Worm (Caenorhabditis elegans) whole organism, early embryonic: ENCODE measurements around the gene F14H3.3.

Experiments
- B0310.2 ChIP-seq: sonication (generic microtip); optimal IDR thresholded peaks from 2 replicates; lab custom pipeline; 2016; ENCODE audit warnings: mild to moderate bottlenecking, missing genetic modification characterization, missing compliant biosample characterization
- F13C5.2 ChIP-seq: sonication (generic microtip); optimal IDR thresholded peaks from 2 replicates; lab custom pipeline; 2017; ENCODE audit warnings: mild to moderate bottlenecking, missing genetic modification characterization, inconsistent platforms, missing compliant biosample characterization
- aly-1 ChIP-seq: sonication (generic microtip); optimal IDR thresholded peaks from 2 replicates; lab custom pipeline; 2016; ENCODE audit warnings: missing genetic modification characterization, missing compliant biosample characterization
- ama-1 ChIP-seq: fragments of 150-350 bp; optimal IDR thresholded peaks from 2 replicates; lab custom pipeline; 2014
- ceh-13 ChIP-seq: fragments of 200-800 bp; sonication (Bioruptor generic); optimal IDR thresholded peaks from 2 replicates; lab custom pipeline; 2018; ENCODE audit warnings: mild to moderate bottlenecking, missing genetic modification characterization, missing compliant biosample characterization
- ceh-36 ChIP-seq: sonication (generic microtip); optimal IDR thresholded peaks from 2 replicates; lab custom pipeline; 2016; ENCODE audit warnings: missing genetic modification characterization, inconsistent platforms, missing compliant biosample characterization
- ets-7 ChIP-seq: sonication (generic microtip); optimal IDR thresholded peaks from 2 replicates; lab custom pipeline; 2016; ENCODE audit warnings: missing genotype, missing genetic modification characterization, missing compliant biosample characterization
- flt-1 ChIP-seq: fragments of 200-800 bp; sonication (Bioruptor generic); IDR thresholded peaks from 2 replicates; pipeline ENCODE4 v1.3.6; 2022; ENCODE audit warnings: missing genetic modification characterization, missing compliant biosample characterization
- hmbx-1 ChIP-seq: sonication (generic microtip); optimal IDR thresholded peaks from 2 replicates; lab custom pipeline; 2016; ENCODE audit warnings: mild to moderate bottlenecking, missing genetic modification characterization, missing compliant biosample characterization
- hmg-4 ChIP-seq: fragments of 200-800 bp; sonication (Bioruptor generic); optimal IDR thresholded peaks from 2 replicates; lab custom pipeline; 2018; ENCODE audit warnings: mild to moderate bottlenecking, missing genetic modification characterization, missing compliant biosample characterization
- hnd-1 ChIP-seq: sonication (generic microtip); optimal IDR thresholded peaks from 2 replicates; lab custom pipeline; 2016; ENCODE audit warnings: missing genetic modification characterization, missing compliant biosample characterization
- pes-1 ChIP-seq: fragments of 200-800 bp; sonication (Bioruptor generic); IDR thresholded peaks from 2 replicates; pipeline ENCODE4 v1.3.6; 2022; ENCODE audit warnings: missing genetic modification reagents, missing genetic modification characterization, missing compliant biosample characterization
- scrt-1 ChIP-seq: fragments of 200-800 bp; sonication (Bioruptor generic); IDR thresholded peaks from 2 replicates; pipeline ENCODE4 v1.3.6; 2022; ENCODE audit warnings: missing genetic modification characterization, missing compliant biosample characterization
- sea-1 ChIP-seq: fragments of 200-800 bp; sonication (Bioruptor generic); conservative IDR thresholded peaks from 2 replicates; pipeline ENCODE4 v1.3.6; 2022; ENCODE audit warnings: missing genetic modification characterization, missing compliant biosample characterization
- tbx-11 ChIP-seq: fragments of 200-800 bp; sonication (Bioruptor generic); IDR thresholded peaks from 2 replicates; pipeline ENCODE4 v1.3.6; 2022; ENCODE audit warnings: missing genetic modification characterization, missing compliant biosample characterization
- tbx-37 ChIP-seq: fragments of 200-800 bp; sonication (Bioruptor generic); conservative IDR thresholded peaks from 2 replicates; pipeline ENCODE4 v1.3.6; 2022; ENCODE audit warnings: missing genetic modification reagents, missing genetic modification characterization, missing compliant biosample characterization
- tra-4 ChIP-seq: sonication (generic microtip); optimal IDR thresholded peaks from 2 replicates; lab custom pipeline; 2017; ENCODE audit warnings: missing genetic modification characterization, missing compliant biosample characterization

Gene F14H3.3

DNA sequence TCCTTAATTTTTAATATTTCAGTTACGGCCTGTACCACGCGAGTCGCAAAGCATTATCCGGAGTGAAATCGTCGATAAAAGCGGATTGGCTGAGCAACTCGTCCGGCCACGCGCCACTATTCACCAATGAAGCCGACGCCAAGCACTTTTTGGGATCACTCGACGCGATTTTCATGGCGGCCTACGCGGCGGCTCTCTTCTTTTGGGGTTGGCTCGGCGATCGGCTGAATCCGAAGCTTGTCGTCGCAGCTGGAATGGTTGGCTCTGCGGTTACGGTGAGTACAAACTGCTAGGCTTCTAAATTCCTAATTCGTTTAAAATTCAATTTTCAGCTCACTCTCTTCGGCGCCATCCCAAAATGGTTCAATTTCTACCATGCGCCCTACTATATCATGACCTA lies 28.4 kb downstream of the F14H3.3 start:
- TF ChIP-seq scrt-1 (GFP tag; lab: Robert Waterston, UW) (no peak), ceh-36 (tag; lab: Kevin White, UChicago) (no peak), tbx-37 (GFP tag; lab: Robert Waterston, UW) (no peak), tbx-11 (no peak), hnd-1 (tag; lab: Kevin White, UChicago) (no peak), B0310.2 (tag; lab: Kevin White, UChicago) (no peak), tra-4 (no peak), hmbx-1 (no peak)

DNA sequence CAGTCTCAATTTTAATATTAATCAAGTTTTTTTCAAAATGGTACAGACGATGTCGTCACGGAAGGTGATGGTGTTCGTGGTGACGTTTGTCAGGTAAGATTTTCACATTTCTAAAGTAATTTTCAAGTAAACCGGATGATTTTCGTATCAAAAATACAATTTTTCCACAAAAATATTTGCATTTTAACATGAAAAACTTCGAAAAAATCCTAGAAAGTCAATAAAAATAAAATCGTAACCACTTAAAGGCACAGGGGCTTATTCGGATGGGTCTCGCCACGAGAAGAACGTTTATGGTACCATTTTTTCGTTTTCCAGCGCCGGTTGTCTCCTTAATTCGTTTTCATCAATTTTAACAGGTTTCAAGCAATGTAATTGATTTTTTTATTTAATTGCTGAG lies 29.0 kb downstream of the F14H3.3 start, which contains the start of gene T10C6.6:
TSS of gene T10C6.6 (plus strand) at position 27 of the 400 bp plus-strand sequence.
- no peak for TF ChIP-seq aly-1 (tag; lab: Kevin White, UChicago)
- TF ChIP-seq ceh-36 (tag; lab: Kevin White, UChicago) = no peak
- TF ChIP-seq B0310.2 (tag; lab: Kevin White, UChicago) = no peak
- TF ChIP-seq tbx-11 = no peak

DNA sequence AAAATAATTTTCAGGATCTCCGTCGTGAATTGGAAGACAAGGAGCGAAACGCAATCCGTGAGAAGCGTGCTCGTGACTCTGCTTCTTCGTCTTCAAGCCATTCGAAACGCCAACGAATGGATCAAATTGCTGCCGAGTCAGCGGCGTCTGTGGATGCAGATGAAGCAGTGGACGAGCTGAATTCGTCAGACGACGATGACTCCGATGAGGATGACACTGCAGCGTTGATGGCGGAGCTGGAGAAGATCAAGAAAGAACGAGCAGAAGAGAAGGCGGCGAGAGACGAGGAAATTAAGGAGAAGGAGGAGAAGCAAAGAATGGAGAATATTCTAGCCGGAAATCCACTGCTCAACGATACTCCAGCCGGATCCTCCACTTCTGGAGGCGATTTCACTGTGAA lies 29.7 kb downstream of the F14H3.3 start:
- no peak for TF ChIP-seq scrt-1 (GFP tag; lab: Robert Waterston, UW)
- no peak for TF ChIP-seq ama-1
- no peak for TF ChIP-seq ceh-36 (tag; lab: Kevin White, UChicago)
- no peak for TF ChIP-seq ets-7 (tag; lab: Kevin White, UChicago)
- no peak for TF ChIP-seq tbx-11
- TF ChIP-seq ceh-13 (GFP tag; lab: Kevin White, UChicago) = no peak
- TF ChIP-seq hnd-1 (tag; lab: Kevin White, UChicago) = no peak
- TF ChIP-seq tbx-37 (GFP tag; lab: Robert Waterston, UW) = no peak
- no peak for TF ChIP-seq pes-1
- TF ChIP-seq hmg-4 (GFP tag; lab: Kevin White, UChicago) = no peak
- no peak for TF ChIP-seq hmbx-1
- TF ChIP-seq B0310.2 (tag; lab: Kevin White, UChicago) = no peak
- TF ChIP-seq flt-1 (GFP tag; lab: Robert Waterston, UW) = no peak
- no peak for TF ChIP-seq aly-1 (tag; lab: Kevin White, UChicago)
- no peak for TF ChIP-seq sea-1 (GFP tag; lab: Robert Waterston, UW)
- TF ChIP-seq tra-4 = no peak
- TF ChIP-seq F13C5.2 (tag; lab: Kevin White, UChicago) = no peak

DNA sequence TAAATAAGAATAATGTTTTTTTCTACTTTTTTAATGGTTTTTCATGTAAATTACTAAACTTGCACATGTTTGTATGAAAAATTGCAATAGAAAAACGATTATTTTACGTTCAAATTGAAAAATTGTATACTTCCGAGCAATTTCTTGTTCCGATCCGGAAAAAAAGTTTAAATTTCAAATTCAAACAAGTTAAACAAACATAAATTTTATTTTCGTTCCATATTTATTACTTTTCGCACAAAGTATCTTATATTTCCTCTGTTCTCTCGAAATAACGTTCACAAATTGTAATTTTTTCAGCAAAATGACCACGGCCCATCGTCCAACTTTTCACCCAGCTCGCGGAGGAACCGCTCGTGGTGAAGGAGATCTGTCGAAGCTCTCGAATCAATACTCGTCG lies 30.2 kb downstream of the F14H3.3 start, which contains the start of gene cwc-15:
TSS of gene cwc-15 (plus strand) at position 301 of the 400 bp plus-strand sequence.
- TF ChIP-seq ceh-13 (GFP tag; lab: Kevin White, UChicago) (no peak), flt-1 (GFP tag; lab: Robert Waterston, UW) (no peak), tbx-11 (no peak), hmbx-1 (no peak), tbx-37 (GFP tag; lab: Robert Waterston, UW) (no peak), tra-4 (no peak), ceh-36 (tag; lab: Kevin White, UChicago) (no peak), hmg-4 (GFP tag; lab: Kevin White, UChicago) (no peak), scrt-1 (GFP tag; lab: Robert Waterston, UW) (no peak), ama-1 (no peak)

DNA sequence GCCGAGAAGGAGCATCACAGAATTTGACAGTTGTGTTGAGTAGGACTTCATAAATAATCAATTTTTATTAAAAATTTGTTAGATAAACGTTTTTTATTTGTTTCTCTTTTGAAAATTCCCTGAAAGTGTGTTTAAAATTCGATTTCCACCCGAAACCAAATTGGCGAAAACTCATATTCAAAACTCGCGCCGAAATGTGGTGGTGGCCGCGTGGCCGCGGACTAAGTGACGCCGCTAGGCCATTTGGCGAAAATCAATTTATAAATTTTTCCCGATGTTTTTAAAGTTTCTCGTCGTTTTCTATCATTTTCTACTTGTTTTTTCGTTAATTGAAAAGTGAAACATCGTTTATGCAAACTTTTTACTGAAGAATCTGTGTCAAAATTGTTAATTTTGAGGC lies 30.7 kb downstream of the F14H3.3 start:
- TF ChIP-seq hmbx-1 = no peak
- no peak for TF ChIP-seq ama-1
- no peak for TF ChIP-seq tra-4
- TF ChIP-seq pes-1 = no peak; the same call in 1 of the 2 replicates
- no peak for TF ChIP-seq F13C5.2 (tag; lab: Kevin White, UChicago)
- peak; percentile 83 for TF ChIP-seq tbx-37 (GFP tag; lab: Robert Waterston, UW)
- no peak for TF ChIP-seq ceh-36 (tag; lab: Kevin White, UChicago)
- TF ChIP-seq scrt-1 (GFP tag; lab: Robert Waterston, UW) = no peak

DNA sequence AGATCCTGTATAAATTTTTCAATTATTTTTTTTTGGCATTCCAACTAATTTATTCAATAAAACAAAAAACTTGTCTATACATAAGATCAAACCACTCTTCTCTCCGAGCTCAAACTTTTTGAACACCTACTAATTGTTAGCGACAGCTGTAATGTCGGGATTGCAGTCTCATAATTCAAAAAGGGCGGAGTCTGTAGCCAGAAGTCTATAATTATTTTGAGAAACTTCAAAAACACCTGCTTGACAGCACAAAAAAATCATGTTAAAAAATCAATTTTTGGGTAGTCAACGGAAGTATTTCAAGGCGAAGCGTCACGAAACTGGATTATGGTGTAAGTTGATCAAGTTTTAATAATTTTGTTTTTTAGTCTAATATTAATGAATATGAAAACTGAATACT lies 33.2 kb downstream of the F14H3.3 start, which contains the start of gene srx-44:
TSS of gene srx-44 (plus strand) at position 301 of the 400 bp plus-strand sequence.
- TF ChIP-seq hmg-4 (GFP tag; lab: Kevin White, UChicago) (no peak), tbx-11 (no peak), ceh-13 (GFP tag; lab: Kevin White, UChicago) (no peak), pes-1 (no peak), ets-7 (tag; lab: Kevin White, UChicago) (no peak), scrt-1 (GFP tag; lab: Robert Waterston, UW) (no peak), B0310.2 (tag; lab: Kevin White, UChicago) (no peak), flt-1 (GFP tag; lab: Robert Waterston, UW) (no peak), aly-1 (tag; lab: Kevin White, UChicago) (no peak), ama-1 (no peak)

DNA sequence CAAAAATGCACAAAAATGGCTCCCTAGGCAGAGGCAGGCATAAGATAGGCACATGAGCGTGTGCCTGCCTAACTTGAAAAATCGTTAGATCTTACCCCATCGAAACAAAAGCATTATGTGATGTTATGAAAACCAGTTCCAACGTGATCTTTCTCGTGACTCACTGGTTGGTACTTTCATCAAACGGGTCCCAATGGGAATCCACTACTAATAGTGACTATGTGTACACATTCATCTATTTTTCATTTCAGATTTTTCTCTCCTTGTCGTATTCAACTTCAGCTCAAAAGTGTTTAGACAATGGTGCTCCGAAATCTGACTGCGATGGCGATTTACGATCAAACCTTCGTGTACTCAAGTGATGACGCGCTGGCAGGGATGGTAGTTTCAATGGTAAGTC lies 35.6 kb downstream of the F14H3.3 start, which contains the start of gene srx-43:
TSS of gene srx-43 (plus strand) at position 301 of the 400 bp plus-strand sequence.
- TF ChIP-seq ama-1 = no peak
- no peak for TF ChIP-seq ets-7 (tag; lab: Kevin White, UChicago)
- no peak for TF ChIP-seq pes-1
- no peak for TF ChIP-seq hmg-4 (GFP tag; lab: Kevin White, UChicago)
- no peak for TF ChIP-seq ceh-13 (GFP tag; lab: Kevin White, UChicago)
- TF ChIP-seq aly-1 (tag; lab: Kevin White, UChicago) = no peak
- no peak for TF ChIP-seq scrt-1 (GFP tag; lab: Robert Waterston, UW)
- no peak for TF ChIP-seq flt-1 (GFP tag; lab: Robert Waterston, UW)
- TF ChIP-seq ceh-36 (tag; lab: Kevin White, UChicago) = no peak
- TF ChIP-seq tbx-11 = no peak
- no peak for TF ChIP-seq tra-4
- TF ChIP-seq hmbx-1 = no peak
- no peak for TF ChIP-seq sea-1 (GFP tag; lab: Robert Waterston, UW)
- TF ChIP-seq F13C5.2 (tag; lab: Kevin White, UChicago) = no peak
- TF ChIP-seq hnd-1 (tag; lab: Kevin White, UChicago) = no peak
- TF ChIP-seq B0310.2 (tag; lab: Kevin White, UChicago) = no peak
- TF ChIP-seq tbx-37 (GFP tag; lab: Robert Waterston, UW) = no peak

DNA sequence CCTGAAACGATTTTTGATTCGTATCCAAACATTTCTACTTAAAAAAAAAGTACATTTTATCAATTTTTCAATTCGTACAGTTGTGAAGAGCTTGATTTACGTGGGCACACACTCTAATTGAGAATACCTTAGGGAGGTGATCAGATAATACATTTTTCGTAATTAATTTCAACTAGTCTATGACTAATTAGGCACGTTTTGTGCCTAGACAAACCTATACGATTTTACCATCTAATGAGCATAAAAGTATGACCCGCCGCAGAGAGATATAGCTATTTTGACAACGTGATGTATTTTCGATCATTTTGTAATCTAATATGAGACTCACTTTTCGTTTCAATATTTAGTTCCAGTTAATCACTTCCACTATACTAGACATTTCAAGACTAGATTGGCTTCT lies 36.3 kb downstream of the F14H3.3 start:
- TF ChIP-seq flt-1 (GFP tag; lab: Robert Waterston, UW) (no peak), hmg-4 (GFP tag; lab: Kevin White, UChicago) (no peak), tbx-37 (GFP tag; lab: Robert Waterston, UW) (no peak), B0310.2 (tag; lab: Kevin White, UChicago) (no peak), ets-7 (tag; lab: Kevin White, UChicago) (no peak), pes-1 (no peak)
